Fruit fly (Drosophila melanogaster): Measurements from ENCODE around the gene Uch.

Gene Uch

dm6 chr2L:2226259-2227121 lies 12.5 kb upstream of the Uch start, which contains the start of the genes CG15387 and sau (continued):
- TF ChIP-seq gro (GFP tag; optimal IDR thresholded peaks at IDR 0.05) = peak; percentile 93
- TF ChIP-seq dati (GFP tag; IDR thresholded peaks at IDR 0.05) = 0 out of 2 replicates have a peak, but pooled peaks have one; percentile 29
- no peak for TF ChIP-seq ham (GFP tag; IDR thresholded peaks at IDR 0.05)
- TF ChIP-seq tap (tag; optimal IDR thresholded peaks at IDR 0.05) = peak; percentile 76
- peak; percentile 41 for TF ChIP-seq gfzf (GFP tag; optimal IDR thresholded peaks at IDR 0.05)
- peak; percentile 76; the same call in 2 of the 3 replicates for TF ChIP-seq H15 (GFP tag; IDR thresholded peaks at IDR 0.05)
- TF ChIP-seq Dip3 (GFP tag; optimal IDR thresholded peaks at IDR 0.05) = peak; percentile 90
- peak; percentile 76 for TF ChIP-seq Gug (GFP tag; IDR thresholded peaks at IDR 0.05)
- peak; percentile 82 for TF ChIP-seq chm (GFP tag; IDR thresholded peaks at IDR 0.05)
- TF ChIP-seq CoRest (tag; optimal IDR thresholded peaks at IDR 0.05) = peak; percentile 91
- TF ChIP-seq CG6813 (GFP tag; optimal IDR thresholded peaks at IDR 0.05) = peak; percentile 58
- peak; percentile 80 for TF ChIP-seq Myb (GFP tag; optimal IDR thresholded peaks at IDR 0.05)
- peak; percentile 92 for TF ChIP-seq Max (GFP tag; optimal IDR thresholded peaks at IDR 0.05)
- peak; percentile 78 for TF ChIP-seq Spps (tag; optimal IDR thresholded peaks at IDR 0.05)
- no peak for TF ChIP-seq CG7745 (tag; optimal IDR thresholded peaks at IDR 0.05)
- peak; percentile 88 for TF ChIP-seq Mad (GFP tag; optimal IDR thresholded peaks at IDR 0.05)
- peak; percentile 93 for TF ChIP-seq HmgZ (tag; optimal IDR thresholded peaks at IDR 0.05)
- peak; percentile 93 for TF ChIP-seq hbn (GFP tag; IDR thresholded peaks at IDR 0.05; ENCODE audit: partially characterized antibody)
- peak; percentile 83 for TF ChIP-seq Dad (GFP tag; optimal IDR thresholded peaks at IDR 0.05)
- peak; percentile 72 for TF ChIP-seq CG15601 (tag; optimal IDR thresholded peaks at IDR 0.05)
- peak; percentile 93 for TF ChIP-seq zfh2 (GFP tag; optimal IDR thresholded peaks at IDR 0.05)
- TF ChIP-seq CG9817 (tag; optimal IDR thresholded peaks at IDR 0.05) = peak; percentile 89
- TF ChIP-seq HLH54F (GFP tag; optimal IDR thresholded peaks at IDR 0.05) = peak; percentile 93
- TF ChIP-seq vnd (GFP tag; IDR thresholded peaks at IDR 0.05; ENCODE audit: partially characterized antibody) = peak; percentile 92
- peak; percentile 76 for TF ChIP-seq Asciz (GFP tag; optimal IDR thresholded peaks at IDR 0.05)
- TF ChIP-seq CG6175 (GFP tag; IDR thresholded peaks at IDR 0.05) = peak; percentile 11; the same call in 1 of the 3 replicates
- peak; percentile 83 for TF ChIP-seq zen (tag; optimal IDR thresholded peaks at IDR 0.05)
- TF ChIP-seq CG2875 (GFP tag; optimal IDR thresholded peaks at IDR 0.05) = peak; percentile 58
- TF ChIP-seq bsh (GFP tag; optimal IDR thresholded peaks at IDR 0.05) = peak; percentile 36 to 87
- peak; percentile 50 for TF ChIP-seq CG8281 (tag; optimal IDR thresholded peaks at IDR 0.05)
- TF ChIP-seq CG6654 (GFP tag; optimal IDR thresholded peaks at IDR 0.05) = peak; percentile 57
- TF ChIP-seq otp (GFP tag; IDR thresholded peaks at IDR 0.05) = peak; percentile 78
- peak; percentile 95 for TF ChIP-seq CG12391 (tag; optimal IDR thresholded peaks at IDR 0.05)
- TF ChIP-seq CG11247 (GFP tag; IDR thresholded peaks at IDR 0.05) = peak; percentile 78
- TF ChIP-seq CG30431 (GFP tag; optimal IDR thresholded peaks at IDR 0.05) = peak; percentile 50
- TF ChIP-seq CG10209 (GFP tag; optimal IDR thresholded peaks at IDR 0.05) = peak; percentile 86
- peak; percentile 90 for TF ChIP-seq Antp (GFP tag; optimal IDR thresholded peaks at IDR 0.05)
- TF ChIP-seq CG15011 (GFP tag; optimal IDR thresholded peaks at IDR 0.05) = peak; percentile 73
- peak; percentile 55; the same call in 2 of the 3 replicates for TF ChIP-seq B-H1 (GFP tag; IDR thresholded peaks at IDR 0.05)
- peak; percentile 75 for TF ChIP-seq rib (GFP tag; IDR thresholded peaks at IDR 0.05)
- TF ChIP-seq yki (optimal IDR thresholded peaks at IDR 0.05) = no peak
- peak; percentile 23 for TF ChIP-seq CTCF (GFP tag; optimal IDR thresholded peaks at IDR 0.05)
- TF ChIP-seq CG11085 (GFP tag; IDR thresholded peaks at IDR 0.05) = peak; percentile 76
- peak; percentile 99 for TF ChIP-seq CG10267 (tag; optimal IDR thresholded peaks at IDR 0.05)
- TF ChIP-seq kay (GFP tag; optimal IDR thresholded peaks at IDR 0.05) = peak; percentile 89
- TF ChIP-seq dpn (GFP tag; optimal IDR thresholded peaks at IDR 0.05) = peak; percentile 87 to 95
- peak; percentile 88 for TF ChIP-seq CG4328 (GFP tag; optimal IDR thresholded peaks at IDR 0.05)
- TF ChIP-seq CG11456 (GFP tag; IDR thresholded peaks at IDR 0.05) = peak; percentile 84
- peak; percentile 81 for TF ChIP-seq mirr (GFP tag; optimal IDR thresholded peaks at IDR 0.05)
